Fruit fly (Drosophila melanogaster) whole organism, prepupa: Measurements from ENCODE around the gene Prm.

Experiments used
- CG15336 ChIP-seq: fragments of 200-800 bp; sonication (Bioruptor generic); IDR thresholded peaks from 2 replicates; pipeline ENCODE4 v1.3.6; 2022; ENCODE audit warnings: missing biosample characterization, missing genetic modification characterization
- CG6854 ChIP-seq: fragments of 200-800 bp; sonication (Bioruptor generic); optimal IDR thresholded peaks from 2 replicates; lab custom pipeline; 2017; ENCODE audit warnings: missing biosample characterization, mild to moderate bottlenecking, missing genetic modification characterization
- Sox102F ChIP-seq: fragments of 200-800 bp; sonication (Bioruptor generic); optimal IDR thresholded peaks from 2 replicates; lab custom pipeline; 2016; ENCODE audit warnings: missing biosample characterization, mild to moderate bottlenecking, missing genetic modification characterization

DNA sequence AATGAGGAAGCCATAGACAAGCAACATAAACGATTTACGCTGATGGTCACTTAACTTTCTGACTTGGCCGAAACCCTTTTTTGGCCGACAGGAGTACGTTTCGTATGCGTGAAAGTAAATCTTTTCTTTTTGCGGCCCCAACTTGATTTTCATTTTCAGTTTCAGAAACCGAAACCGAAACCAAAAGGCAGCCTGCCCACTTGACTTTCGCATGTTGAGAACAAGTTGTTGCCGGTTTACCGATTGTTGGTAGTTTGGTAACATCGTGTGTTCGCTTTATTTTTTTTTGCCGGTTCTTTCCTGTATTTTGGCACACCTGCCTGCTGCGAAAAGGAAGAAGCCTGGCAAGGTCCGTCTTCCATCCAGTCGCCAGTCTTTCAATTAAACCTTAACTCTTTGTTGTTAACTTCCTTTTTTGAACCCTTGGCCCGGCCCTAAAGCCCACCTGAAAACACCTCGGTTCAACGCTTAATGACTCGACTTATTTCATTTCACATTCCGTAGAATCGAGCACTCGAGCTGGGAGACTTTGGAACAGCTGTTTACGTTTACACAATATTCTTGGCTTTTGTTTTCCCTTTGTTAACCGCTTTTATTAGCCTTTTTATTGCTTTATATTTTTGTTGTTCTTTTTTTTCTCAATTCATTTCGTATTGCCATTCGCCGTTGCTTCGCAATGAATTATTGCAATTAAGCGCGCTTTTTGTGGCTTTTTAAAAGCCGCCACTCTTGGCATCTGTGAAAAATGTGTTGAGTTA is 30.0 kb upstream of the Prm start:
- TF ChIP-seq CG15336: no peak
- TF ChIP-seq CG6854 (GFP tag; lab: Kevin White, UChicago): peak; percentile 81
- no peak for TF ChIP-seq Sox102F (GFP tag; lab: Kevin White, UChicago)
